Fruit fly (Drosophila melanogaster) whole organism, adult: Measurements from ENCODE around the gene tank.

Experiments used
- CG11617 ChIP-seq: fragments of 200-800 bp; sonication (Bioruptor generic); optimal IDR thresholded peaks from 2 replicates; lab custom pipeline; 2017; ENCODE audit warnings: mild to moderate bottlenecking, missing biosample characterization, missing genetic modification reagents, missing genetic modification characterization
- CG12768 ChIP-seq: fragments of 200-800 bp; sonication (Bioruptor generic); optimal IDR thresholded peaks from 2 replicates; lab custom pipeline; 2017; ENCODE audit warnings: missing biosample characterization, missing genetic modification characterization, mild to moderate bottlenecking, moderate library complexity, missing genetic modification reagents
- CG14711 ChIP-seq: fragments of 200-800 bp; sonication (Bioruptor generic); optimal IDR thresholded peaks from 2 replicates; lab custom pipeline; 2018; ENCODE audit warnings: missing biosample characterization, mild to moderate bottlenecking, missing genetic modification characterization, moderate library complexity
- CG1620 ChIP-seq: fragments of 200-800 bp; sonication (Bioruptor generic); optimal IDR thresholded peaks from 2 replicates; lab custom pipeline; 2016; ENCODE audit warnings: missing biosample characterization, missing genetic modification characterization
- CG33017 ChIP-seq: fragments of 200-800 bp; sonication (Bioruptor generic); optimal IDR thresholded peaks from 2 replicates; lab custom pipeline; 2018; ENCODE audit warnings: missing biosample characterization, mild to moderate bottlenecking, missing genetic modification characterization, moderate library complexity
- CG5204 ChIP-seq: fragments of 200-800 bp; sonication (Bioruptor generic); optimal IDR thresholded peaks from 2 replicates; lab custom pipeline; 2016; ENCODE audit warnings: missing biosample characterization, missing genetic modification characterization
- CG7045 ChIP-seq: fragments of 200-800 bp; sonication (Bioruptor generic); optimal IDR thresholded peaks from 2 replicates; lab custom pipeline; 2017; ENCODE audit warnings: missing biosample characterization, mild to moderate bottlenecking, missing genetic modification characterization
- CG7101 ChIP-seq: fragments of 200-800 bp; sonication (Bioruptor generic); optimal IDR thresholded peaks from 2 replicates; lab custom pipeline; 2018; ENCODE audit warnings: missing biosample characterization, mild to moderate bottlenecking, missing genetic modification characterization, moderate library complexity
- Clk ChIP-seq: fragments of 200-800 bp; sonication (Bioruptor generic); optimal IDR thresholded peaks from 2 replicates; lab custom pipeline; 2017; ENCODE audit warnings: missing biosample characterization, missing genetic modification characterization
- Crg-1 ChIP-seq: fragments of 200-800 bp; sonication (Bioruptor generic); optimal IDR thresholded peaks from 2 replicates; lab custom pipeline; 2016; ENCODE audit warnings: missing biosample characterization, missing genetic modification characterization
- Hr96 ChIP-seq: fragments of 200-800 bp; sonication (Bioruptor generic); optimal IDR thresholded peaks from 2 replicates; lab custom pipeline; 2016; ENCODE audit warnings: missing biosample characterization, missing genetic modification characterization
- Mnt ChIP-seq: fragments of 200-800 bp; sonication (Bioruptor generic); optimal IDR thresholded peaks from 2 replicates; lab custom pipeline; 2016; ENCODE audit warnings: missing biosample characterization, mild to moderate bottlenecking, missing genetic modification characterization
- bab1 ChIP-seq: fragments of 200-800 bp; sonication (Bioruptor generic); optimal IDR thresholded peaks from 3 replicates; lab custom pipeline; 2019; ENCODE audit warnings: missing biosample characterization, mild to moderate bottlenecking, missing genetic modification characterization, moderate library complexity
- cic ChIP-seq: fragments of 200-800 bp; sonication (Bioruptor generic); optimal IDR thresholded peaks from 2 replicates; lab custom pipeline; 2017; ENCODE audit warnings: missing biosample characterization, mild to moderate bottlenecking, missing genetic modification characterization, moderate library complexity
- cnc ChIP-seq, 2 experiments: fragments of >200 bp; optimal IDR thresholded peaks; 2 replicates each; lab custom pipeline; 2017
- kay ChIP-seq: fragments of 200-800 bp; sonication (Bioruptor generic); peaks from one replicate; lab custom pipeline; 2016; ENCODE audit warnings: missing biosample characterization, missing genetic modification characterization, borderline replicate concordance
- ovo ChIP-seq: fragments of 200-800 bp; sonication (Bioruptor generic); optimal IDR thresholded peaks from 2 replicates; lab custom pipeline; 2016; ENCODE audit warnings: missing biosample characterization, missing genetic modification characterization
- pad ChIP-seq: fragments of 200-800 bp; sonication (Bioruptor generic); optimal IDR thresholded peaks from 3 replicates; lab custom pipeline; 2017; ENCODE audit warnings: missing biosample characterization, missing genetic modification characterization, mild to moderate bottlenecking, moderate library complexity, missing genetic modification reagents
- tj ChIP-seq: fragments of 200-800 bp; sonication (Bioruptor generic); optimal IDR thresholded peaks from 3 replicates; lab custom pipeline; 2017; ENCODE audit warnings: missing biosample characterization, mild to moderate bottlenecking, missing genetic modification characterization, moderate library complexity
- toe ChIP-seq: fragments of 200-800 bp; sonication (Bioruptor generic); optimal IDR thresholded peaks from 2 replicates; lab custom pipeline; 2016; ENCODE audit warnings: missing biosample characterization, missing genetic modification characterization

The tank gene

DNA sequence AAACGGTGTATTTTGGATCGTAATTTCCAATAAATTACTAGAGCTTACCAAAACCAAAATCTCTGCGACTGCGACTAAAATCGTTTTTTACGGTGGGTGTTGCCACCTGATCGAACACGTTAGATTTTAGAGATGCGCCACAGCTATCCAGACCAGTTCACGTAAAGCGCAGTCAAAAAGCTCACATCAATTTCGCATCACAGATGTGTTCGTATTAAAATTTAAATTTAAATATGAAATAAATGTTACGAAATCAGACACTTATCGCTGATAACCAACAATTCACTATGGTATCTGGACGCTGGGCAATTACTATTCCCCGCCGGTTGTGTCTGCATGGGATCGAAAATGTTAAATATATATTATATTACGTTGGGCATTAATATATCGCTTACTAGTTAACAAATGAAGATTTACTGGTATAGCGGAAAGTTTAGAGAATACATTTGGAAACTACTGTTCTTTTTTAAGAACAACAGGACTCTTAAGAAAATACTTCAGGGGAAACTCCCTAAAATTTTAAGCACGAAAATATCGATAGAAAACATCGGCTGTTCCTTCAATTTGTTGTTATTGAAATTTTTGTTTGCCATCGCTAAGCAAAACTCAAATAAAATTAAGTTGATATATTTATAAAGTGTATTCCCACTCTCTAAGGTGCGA lies 9.5 kb upstream of the tank start, which contains the start of the genes mxt and CG11927:
Gene mxt, minus strand, starts transcription at position 105 of the 663 bp plus-strand sequence.
Gene CG11927, plus strand, starts transcription at position 576 of the 663 bp plus-strand sequence.
- TF ChIP-seq CG1620 (GFP tag; lab: Kevin White, UChicago) (peak; percentile 53), cic (no peak), Hr96 (GFP tag; lab: Kevin White, UChicago) (no peak), CG33017 (tag; lab: Kevin White, UChicago) (no peak), toe (GFP tag; lab: Kevin White, UChicago) (no peak), Clk (no peak), pad (GFP tag; lab: Kevin White, UChicago) (peak; percentile 33), CG11617 (GFP tag; lab: Kevin White, UChicago) (peak; percentile 47), Mnt (GFP tag; lab: Kevin White, UChicago) (peak; percentile 28), CG7045 (GFP tag; lab: Kevin White, UChicago) (no peak), bab1 (GFP tag; lab: Kevin White, UChicago) (no peak), CG5204 (no peak), ovo (peak; percentile 42), tj (GFP tag; lab: Kevin White, UChicago) (peak; percentile 3), Crg-1 (peak; percentile 29), kay (GFP tag; lab: Kevin White, UChicago) (no peak), cnc (optimal IDR thresholded peaks at IDR 0.05; lab: Kevin White, UChicago) (no peak), CG12768 (GFP tag; lab: Kevin White, UChicago) (no peak), CG7101 (tag; lab: Kevin White, UChicago) (peak; percentile 27), CG14711 (peak; percentile 12)

DNA sequence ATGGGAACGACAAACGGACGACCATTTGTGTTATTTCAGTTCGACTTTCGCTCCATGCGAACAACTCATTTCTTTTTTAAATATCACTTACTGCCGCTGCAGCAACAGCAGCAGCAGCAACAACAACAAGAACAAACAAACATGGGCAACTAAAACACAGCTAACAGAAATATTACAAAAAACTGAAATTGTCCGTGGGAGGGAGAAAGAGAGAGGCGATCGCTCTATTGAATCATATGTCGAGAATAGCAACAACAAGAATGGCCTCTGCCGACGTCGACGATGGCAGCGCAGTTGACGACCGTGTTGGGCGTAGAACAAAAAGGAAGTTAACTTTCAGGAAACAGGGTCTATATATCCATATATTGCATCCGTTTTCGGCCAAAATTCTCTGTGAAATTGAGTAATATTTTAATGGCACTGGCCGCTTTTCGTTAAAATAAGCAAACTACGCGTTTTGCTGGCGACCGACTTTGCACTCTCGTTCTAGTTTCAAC lies 8.9 kb upstream of the tank start:
- TF ChIP-seq CG12768 (GFP tag; lab: Kevin White, UChicago) (peak; percentile 36), Crg-1 (no peak), bab1 (GFP tag; lab: Kevin White, UChicago) (no peak), tj (GFP tag; lab: Kevin White, UChicago) (no peak), CG33017 (tag; lab: Kevin White, UChicago) (no peak)

dm6 chr2L:4838494-4839320 lies 908 bp upstream of the tank start:
- TF ChIP-seq CG12768 (GFP tag; lab: Kevin White, UChicago): peak; percentile 17
- TF ChIP-seq bab1 (GFP tag; lab: Kevin White, UChicago): no peak
- TF ChIP-seq Crg-1: peak; percentile 7
- no peak for TF ChIP-seq kay (GFP tag; lab: Kevin White, UChicago)
- TF ChIP-seq CG7045 (GFP tag; lab: Kevin White, UChicago): peak; percentile 20

DNA sequence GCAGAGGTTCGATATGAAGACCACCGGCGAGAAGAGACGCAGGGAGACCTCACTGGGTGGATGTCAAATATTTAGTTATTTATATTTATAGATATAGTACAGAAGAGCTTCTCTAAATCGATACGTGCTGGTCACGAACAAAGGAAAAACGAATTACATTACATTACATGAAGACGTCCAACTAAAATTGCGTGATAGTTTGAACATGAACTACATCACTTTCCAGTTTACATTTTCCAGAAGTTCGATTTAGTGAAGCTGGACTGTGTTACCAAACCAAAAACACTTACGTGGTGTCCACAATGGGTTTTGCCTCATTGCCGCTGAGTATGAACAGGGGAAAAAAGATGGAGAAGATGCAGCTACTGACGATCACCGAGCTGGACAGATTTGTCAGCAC lies 1.6 kb downstream of the tank start:
- TF ChIP-seq toe (GFP tag; lab: Kevin White, UChicago) (no peak), CG7101 (tag; lab: Kevin White, UChicago) (no peak), CG7045 (GFP tag; lab: Kevin White, UChicago) (no peak), CG14711 (no peak), bab1 (GFP tag; lab: Kevin White, UChicago) (no peak), Clk (no peak), cnc (optimal IDR thresholded peaks at IDR 0.05; lab: Kevin White, UChicago) (no peak), CG12768 (GFP tag; lab: Kevin White, UChicago) (no peak), CG1620 (GFP tag; lab: Kevin White, UChicago) (no peak), cic (no peak), ovo (no peak), CG5204 (no peak), CG33017 (tag; lab: Kevin White, UChicago) (no peak), tj (GFP tag; lab: Kevin White, UChicago) (no peak)

DNA sequence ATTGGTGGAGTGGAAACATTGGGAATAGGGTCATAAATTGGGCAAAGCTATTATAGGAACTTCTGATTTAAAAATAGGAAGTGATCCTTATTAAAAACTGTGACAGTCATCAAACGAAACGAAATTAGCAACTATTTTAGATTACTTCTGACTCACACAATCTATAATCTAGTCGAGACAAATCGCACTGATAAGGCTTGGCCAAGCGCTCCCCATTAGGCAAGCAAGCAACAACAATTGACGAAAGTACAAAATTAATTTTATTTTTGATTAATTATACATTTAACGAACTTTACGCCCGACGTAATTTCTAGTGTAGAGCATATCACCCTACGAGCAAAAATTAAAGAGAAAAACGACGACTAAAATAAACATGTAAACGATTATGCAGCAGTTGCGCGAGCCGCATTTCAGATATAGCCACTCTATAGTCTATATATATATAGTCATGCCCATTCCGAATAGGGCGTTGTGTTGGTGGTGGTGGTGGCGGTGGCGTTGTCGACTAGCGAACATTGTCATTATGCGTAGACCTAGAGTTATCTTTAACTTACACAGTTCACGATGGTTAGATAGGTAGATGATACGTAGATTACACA lies 2.6 kb downstream of the tank start, which contains the start of gene Ir25a:
Gene Ir25a, minus strand, starts transcription at position 210 of the 599 bp plus-strand sequence.
- TF ChIP-seq tj (GFP tag; lab: Kevin White, UChicago) (no peak), kay (GFP tag; lab: Kevin White, UChicago) (peak; percentile 96)

DNA sequence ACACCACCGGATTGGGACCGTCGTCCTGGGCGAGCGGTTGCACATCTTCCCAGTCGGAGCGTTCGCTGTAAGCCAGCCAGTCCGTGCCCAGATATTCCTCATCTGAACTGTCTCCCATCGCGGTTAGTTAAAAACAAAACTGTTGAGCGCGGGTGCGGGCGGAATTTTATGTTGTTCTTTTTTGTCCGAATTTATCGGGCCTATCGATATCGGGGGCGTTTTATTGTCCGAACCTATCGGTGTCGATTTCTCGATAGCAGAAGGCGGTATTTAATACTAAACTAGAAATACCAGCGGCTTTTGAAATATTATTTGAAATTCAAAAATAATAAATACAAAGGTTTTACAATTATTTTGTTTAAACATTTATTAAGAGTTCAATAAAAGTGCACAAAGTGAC lies 7.3 kb downstream of the tank start, which contains the start of gene Fnta:
Gene Fnta, minus strand, starts transcription at position 204 of the 400 bp plus-strand sequence.
- TF ChIP-seq cnc (optimal IDR thresholded peaks at IDR 0.05; lab: Kevin White, UChicago): no peak
- TF ChIP-seq kay (GFP tag; lab: Kevin White, UChicago): peak; percentile 84
- TF ChIP-seq bab1 (GFP tag; lab: Kevin White, UChicago): peak; percentile 19
